Worm (Caenorhabditis elegans) whole organism, mixed stage, embryonic: ENCODE measurements around the gene C06B8.7.

Experiments
- ces-1 ChIP-seq: fragments of 150-350 bp; optimal IDR thresholded peaks from 2 replicates; lab custom pipeline; 2014; ENCODE audit warnings: missing biosample characterization, missing genetic modification reagents, missing genetic modification characterization
- lin-32 ChIP-seq: fragments of 200-800 bp; sonication (Bioruptor generic); optimal IDR thresholded peaks from 2 replicates; lab custom pipeline; 2018; ENCODE audit warnings: mild to moderate bottlenecking, missing genetic modification characterization, missing compliant biosample characterization
- mep-1 ChIP-seq: fragments of 150-350 bp; optimal IDR thresholded peaks from 2 replicates; lab custom pipeline; 2017; ENCODE audit warnings: missing biosample characterization, missing genetic modification reagents, missing genetic modification characterization, inconsistent platforms
- tbx-8 ChIP-seq: fragments of 200-800 bp; sonication (Bioruptor generic); optimal IDR thresholded peaks from 2 replicates; lab custom pipeline; 2018; ENCODE audit warnings: mild to moderate bottlenecking, missing genetic modification characterization, moderate library complexity, missing compliant biosample characterization
- unc-39 ChIP-seq: fragments of 150-350 bp; optimal IDR thresholded peaks from 2 replicates; lab custom pipeline; 2014; ENCODE audit warnings: missing biosample characterization, missing genetic modification characterization
- unc-62 ChIP-seq: fragments of 150-350 bp; optimal IDR thresholded peaks from 2 replicates; lab custom pipeline; 2014; ENCODE audit warnings: missing biosample characterization, missing genetic modification reagents, missing genetic modification characterization

- TF ChIP-seq unc-62 (no peak), unc-39 (tag; lab: Kevin White, UChicago) (no peak), tbx-8 (no peak), lin-32 (GFP tag; lab: Kevin White, UChicago) (no peak), mep-1 (no peak), ces-1 (GFP tag; lab: Kevin White, UChicago) (no peak)
Measured at ce11 chrV:15471029-15471428, 27.5 kb upstream of the C06B8.7 start, which contains the start of gene dpf-1.
